Worm (Caenorhabditis elegans): Measurements from ENCODE around the gene C18B12.4.
A peak's percentile ranks its signal among the peaks of the same experiment; 100 is the strongest.

Gene C18B12.4

ce11 chrX:15041340-15041739 is 938 bp upstream of the C18B12.4 start:
- TF ChIP-seq egl-5 (tag; optimal IDR thresholded peaks at IDR 0.05) (no peak), ZK546.5 (tag; optimal IDR thresholded peaks at IDR 0.05) (no peak), fkh-10 (GFP tag; optimal IDR thresholded peaks at IDR 0.05) (no peak)

- TF ChIP-seq aly-2 (tag; optimal IDR thresholded peaks at IDR 0.05): no peak
- no peak for TF ChIP-seq zag-1 (tag; optimal IDR thresholded peaks at IDR 0.05)
- no peak for TF ChIP-seq ceh-16 (tag; optimal IDR thresholded peaks at IDR 0.05)
- no peak for TF ChIP-seq nhr-12 (tag; optimal IDR thresholded peaks at IDR 0.05)
- no peak for TF ChIP-seq ceh-28 (tag; optimal IDR thresholded peaks at IDR 0.05)
- TF ChIP-seq elt-2 (tag; optimal IDR thresholded peaks at IDR 0.05): no peak
- TF ChIP-seq pqm-1 (tag; optimal IDR thresholded peaks at IDR 0.05): no peak
- no peak for TF ChIP-seq sea-2 (GFP tag; optimal IDR thresholded peaks at IDR 0.05)
- no peak for TF ChIP-seq egl-27 (tag; optimal IDR thresholded peaks at IDR 0.05)
- TF ChIP-seq ztf-11 (tag; optimal IDR thresholded peaks at IDR 0.05): no peak
- TF ChIP-seq nhr-28 (tag; optimal IDR thresholded peaks at IDR 0.05): no peak
- TF ChIP-seq unc-62 (GFP tag; optimal IDR thresholded peaks at IDR 0.05): no peak
- TF ChIP-seq nhr-11 (tag; optimal IDR thresholded peaks at IDR 0.05): no peak
- TF ChIP-seq R02D3.7 (tag; optimal IDR thresholded peaks at IDR 0.05): no peak
- no peak for TF ChIP-seq lin-39 (tag; optimal IDR thresholded peaks at IDR 0.05)
- TF ChIP-seq ama-1 (optimal IDR thresholded peaks at IDR 0.05): no peak
- no peak for TF ChIP-seq nhr-237 (tag; optimal IDR thresholded peaks at IDR 0.05)
- no peak for TF ChIP-seq elt-1 (tag; optimal IDR thresholded peaks at IDR 0.05)
Measured at ce11 chrX:15039696-15040212, 648 bp downstream of the C18B12.4 start.

ce11 chrX:15039029-15039695 is 1.2 kb downstream of the C18B12.4 start:
- TF ChIP-seq nhr-12 (tag; optimal IDR thresholded peaks at IDR 0.05): no peak
- peak; percentile 62 for TF ChIP-seq ama-1 (optimal IDR thresholded peaks at IDR 0.05)
- TF ChIP-seq ceh-9 (tag; optimal IDR thresholded peaks at IDR 0.05): no peak

ce11 chrX:15036287-15036686 is 4.1 kb downstream of the C18B12.4 start:
- peak; percentile 13 for TF ChIP-seq nhr-43 (tag; optimal IDR thresholded peaks at IDR 0.05; ENCODE audit: poor library complexity, severe bottlenecking)
- peak; percentile 18 for TF ChIP-seq ama-1 (optimal IDR thresholded peaks at IDR 0.05)
- TF ChIP-seq nhr-11 (tag; optimal IDR thresholded peaks at IDR 0.05): no peak

ce11 chrX:15035748-15036147 is 4.7 kb downstream of the C18B12.4 start:
- TF ChIP-seq unc-62 (GFP tag; optimal IDR thresholded peaks at IDR 0.05) (no peak), mdl-1 (tag; optimal IDR thresholded peaks at IDR 0.05) (no peak), ceh-9 (tag; optimal IDR thresholded peaks at IDR 0.05) (no peak), nhr-77 (tag; optimal IDR thresholded peaks at IDR 0.05) (no peak), nhr-25 (tag; optimal IDR thresholded peaks at IDR 0.05) (no peak)

ce11 chrX:15034787-15035186 is 5.6 kb downstream of the C18B12.4 start, which contains the start of gene dsc-1:
TSS of gene dsc-1 (minus strand) at chrX:15034832.
- TF ChIP-seq aly-2 (tag; optimal IDR thresholded peaks at IDR 0.05) (no peak), ceh-9 (tag; optimal IDR thresholded peaks at IDR 0.05) (no peak), zag-1 (tag; optimal IDR thresholded peaks at IDR 0.05) (no peak), eor-1 (tag; optimal IDR thresholded peaks at IDR 0.05) (no peak), pqm-1 (tag; optimal IDR thresholded peaks at IDR 0.05) (no peak), fkh-10 (GFP tag; optimal IDR thresholded peaks at IDR 0.05) (no peak)

- TF ChIP-seq lin-15B (tag; optimal IDR thresholded peaks at IDR 0.05): no peak
- TF ChIP-seq ztf-11 (tag; optimal IDR thresholded peaks at IDR 0.05): no peak
- TF ChIP-seq nhr-237 (tag; optimal IDR thresholded peaks at IDR 0.05): no peak
- TF ChIP-seq tbx-2 (tag; optimal IDR thresholded peaks at IDR 0.05): no peak
Measured at ce11 chrX:15027997-15028396, 12.4 kb downstream of the C18B12.4 start.

All from whole organism, L3 larva.